Fruit fly (Drosophila melanogaster): ENCODE results near the gene Sap47.
A peak's percentile ranks its signal among the peaks of the same experiment; 100 is the strongest.

The Sap47 gene

DNA sequence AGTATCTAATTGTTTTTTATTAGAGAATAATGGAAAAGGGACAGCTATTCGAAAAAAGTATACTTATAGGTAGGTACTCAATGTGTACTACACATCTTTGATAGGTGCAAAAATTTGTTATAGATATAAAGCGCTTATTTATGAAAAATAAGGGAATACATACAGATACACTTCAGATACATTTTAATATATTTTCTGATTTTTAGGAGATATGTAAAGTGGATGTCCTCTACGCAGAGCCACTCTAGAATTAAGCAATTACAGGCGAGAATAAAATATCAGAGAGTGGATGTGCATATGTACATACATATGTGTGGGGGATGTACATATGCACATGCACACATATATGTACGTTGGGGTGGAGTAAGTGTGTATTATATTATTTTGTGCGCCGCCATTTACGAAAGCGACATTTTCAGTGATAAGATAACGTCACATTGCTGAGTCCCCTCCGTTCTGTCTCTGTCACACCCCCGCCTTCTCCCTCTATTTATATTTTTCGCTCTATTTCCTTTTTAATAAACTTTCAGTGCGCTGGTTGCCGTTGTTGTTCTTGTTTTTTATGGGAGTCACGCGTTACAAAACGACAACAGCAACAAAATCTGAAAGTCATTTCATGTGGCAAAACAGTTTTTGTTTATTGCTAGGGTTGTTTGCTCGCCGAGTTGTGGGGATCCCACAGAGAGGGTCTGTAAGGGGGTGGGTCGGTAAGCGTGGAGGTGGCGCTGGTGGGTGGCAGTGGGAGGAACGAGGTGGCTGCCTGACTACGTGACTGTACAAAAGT, 70.0 kb downstream of the Sap47 start (continued):
- TF ChIP-seq pros (GFP tag; optimal IDR thresholded peaks at IDR 0.05) (peak; percentile 15), CG10431 (GFP tag; optimal IDR thresholded peaks at IDR 0.05) (no peak), CG5245 (GFP tag; optimal IDR thresholded peaks at IDR 0.05) (no peak), Hmx (GFP tag; optimal IDR thresholded peaks at IDR 0.05) (no peak), CG7786 (GFP tag; optimal IDR thresholded peaks at IDR 0.05) (no peak), CG4282 (GFP tag; optimal IDR thresholded peaks at IDR 0.05) (no peak), Mes4 (GFP tag; optimal IDR thresholded peaks at IDR 0.05) (no peak), gfzf (GFP tag; optimal IDR thresholded peaks at IDR 0.05) (no peak), crc (GFP tag; optimal IDR thresholded peaks at IDR 0.05) (no peak), CG11085 (GFP tag; IDR thresholded peaks at IDR 0.05) (no peak), Med (GFP tag) (peak; percentile 85), H15 (GFP tag; IDR thresholded peaks at IDR 0.05) (no peak), ems (GFP tag; optimal IDR thresholded peaks at IDR 0.05) (no peak), vfl (GFP tag; optimal IDR thresholded peaks at IDR 0.05) (no peak), CG12942 (GFP tag; optimal IDR thresholded peaks at IDR 0.05) (no peak), nmo (GFP tag; optimal IDR thresholded peaks at IDR 0.05) (no peak), CG10959 (GFP tag; IDR thresholded peaks at IDR 0.05) (no peak), CG18764 (GFP tag; optimal IDR thresholded peaks at IDR 0.05) (no peak), dmrt11E (tag; optimal IDR thresholded peaks at IDR 0.05) (no peak), sc (optimal IDR thresholded peaks at IDR 0.05) (no peak), sc (GFP tag; optimal IDR thresholded peaks at IDR 0.05) (no peak), CG13424 (tag; optimal IDR thresholded peaks at IDR 0.05) (peak; percentile 21), D (optimal IDR thresholded peaks at IDR 0.05) (no peak), D (GFP tag; optimal IDR thresholded peaks at IDR 0.05) (no peak), CG7556 (GFP tag; optimal IDR thresholded peaks at IDR 0.05) (no peak), CHES-1-like (GFP tag; optimal IDR thresholded peaks at IDR 0.05) (no peak), NFAT (GFP tag; IDR thresholded peaks at IDR 0.05) (no peak), CG31365 (tag; optimal IDR thresholded peaks at IDR 0.05) (no peak), CG30431 (GFP tag; optimal IDR thresholded peaks at IDR 0.05) (no peak), CG11723 (GFP tag; optimal IDR thresholded peaks at IDR 0.05) (no peak), B-H1 (GFP tag; IDR thresholded peaks at IDR 0.05) (no peak), Blimp-1 (GFP tag; optimal IDR thresholded peaks at IDR 0.05) (no peak), ac (GFP tag; optimal IDR thresholded peaks at IDR 0.05) (no peak), fd3F (GFP tag; optimal IDR thresholded peaks at IDR 0.05) (no peak), z (GFP tag; IDR thresholded peaks at IDR 0.05) (no peak), CG10147 (GFP tag; optimal IDR thresholded peaks at IDR 0.05) (no peak), Sox100B (GFP tag; optimal IDR thresholded peaks at IDR 0.05) (no peak), CG2199 (GFP tag; IDR thresholded peaks at IDR 0.05) (0 out of 3 replicates have a peak, but pooled peaks have one; percentile 24), ap (GFP tag; IDR thresholded peaks at IDR 0.05) (no peak), CG12659 (GFP tag; optimal IDR thresholded peaks at IDR 0.05) (no peak), Rx (GFP tag; IDR thresholded peaks at IDR 0.05) (no peak), CG43689 (GFP tag; IDR thresholded peaks at IDR 0.05) (no peak), Bteb2 (GFP tag; optimal IDR thresholded peaks at IDR 0.05) (no peak), mld (GFP tag; IDR thresholded peaks at IDR 0.05; ENCODE audit: partially characterized antibody) (no peak), cato (GFP tag; optimal IDR thresholded peaks at IDR 0.05; ENCODE audit: borderline replicate concordance) (no peak), Ssrp (tag; optimal IDR thresholded peaks at IDR 0.05) (no peak), Hr3 (GFP tag; optimal IDR thresholded peaks at IDR 0.05) (no peak), br (optimal IDR thresholded peaks at IDR 0.05) (no peak), cas (GFP tag; IDR thresholded peaks at IDR 0.05) (no peak), amos (GFP tag; IDR thresholded peaks at IDR 0.05; ENCODE audit: partially characterized antibody) (no peak), Hr51 (GFP tag; optimal IDR thresholded peaks at IDR 0.05) (no peak)

Measured in whole organism, embryonic.